Worm (Caenorhabditis elegans): ENCODE results near the gene Y77E11A.12.

The Y77E11A.12 gene

DNA sequence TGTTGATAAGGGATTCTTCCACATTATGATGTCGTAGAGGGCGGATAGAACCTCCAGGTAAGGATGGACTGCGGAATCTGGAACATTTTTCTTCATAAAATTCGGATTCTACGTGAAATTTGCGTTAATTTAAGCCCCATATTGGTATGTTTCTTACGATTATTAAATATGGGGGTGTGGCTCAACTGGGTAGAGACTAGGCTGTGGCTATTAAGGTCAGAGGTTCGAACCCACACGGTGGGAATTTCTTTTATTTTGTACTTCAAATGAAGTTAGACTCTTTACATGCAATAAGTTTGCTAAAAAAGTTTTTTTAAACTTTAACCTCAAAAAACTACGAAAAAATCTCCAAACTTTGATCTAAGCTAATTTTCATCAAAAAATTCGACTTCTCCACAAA is 9.4 kb downstream of the Y77E11A.12 start:
- no peak for TF ChIP-seq unc-62 (GFP tag; optimal IDR thresholded peaks at IDR 0.05)

DNA sequence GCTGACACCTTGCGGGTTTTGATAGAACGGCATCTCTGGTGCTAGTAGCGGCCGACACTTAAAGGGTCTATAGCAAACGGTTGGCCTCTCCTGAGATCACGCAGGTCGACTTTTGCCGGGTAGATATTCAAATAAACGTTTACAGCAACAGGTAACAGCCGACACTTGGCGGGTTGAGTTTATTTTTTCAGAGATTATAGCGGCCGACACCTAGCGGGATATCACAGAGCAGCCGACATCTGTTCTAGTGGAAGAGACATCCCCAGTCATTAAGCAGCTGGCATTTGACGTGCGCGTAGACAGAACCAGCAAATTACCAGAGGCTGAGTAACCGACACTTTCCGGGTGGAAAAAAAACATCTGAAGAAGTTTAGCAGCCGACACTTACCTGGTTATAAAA is 13.4 kb downstream of the Y77E11A.12 start:
- no peak for TF ChIP-seq unc-62 (GFP tag; optimal IDR thresholded peaks at IDR 0.05)

DNA sequence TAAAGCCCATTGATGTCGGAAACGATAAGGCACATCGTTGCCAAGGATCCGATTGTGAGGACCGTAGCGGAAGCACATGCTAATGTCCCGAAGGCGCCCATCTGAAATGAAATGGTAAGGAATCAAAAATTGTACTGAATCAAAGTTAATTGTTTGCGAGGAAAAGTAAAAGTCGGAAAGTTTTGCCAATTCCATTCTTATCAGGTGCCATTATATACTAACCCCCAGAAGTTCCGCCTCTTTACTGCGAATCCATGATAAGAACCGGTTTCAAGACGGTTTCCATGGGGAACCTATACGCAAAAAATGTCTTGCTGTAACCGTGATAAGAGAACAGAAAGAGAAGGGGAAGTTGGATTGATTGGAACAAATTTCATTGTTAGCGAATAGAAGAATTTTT is 14.2 kb downstream of the Y77E11A.12 start, which contains the start of gene col-106:
col-106 (minus strand) TSS at position 101 of the 400 bp plus-strand sequence.
- TF ChIP-seq unc-62 (GFP tag; optimal IDR thresholded peaks at IDR 0.05): no peak

DNA sequence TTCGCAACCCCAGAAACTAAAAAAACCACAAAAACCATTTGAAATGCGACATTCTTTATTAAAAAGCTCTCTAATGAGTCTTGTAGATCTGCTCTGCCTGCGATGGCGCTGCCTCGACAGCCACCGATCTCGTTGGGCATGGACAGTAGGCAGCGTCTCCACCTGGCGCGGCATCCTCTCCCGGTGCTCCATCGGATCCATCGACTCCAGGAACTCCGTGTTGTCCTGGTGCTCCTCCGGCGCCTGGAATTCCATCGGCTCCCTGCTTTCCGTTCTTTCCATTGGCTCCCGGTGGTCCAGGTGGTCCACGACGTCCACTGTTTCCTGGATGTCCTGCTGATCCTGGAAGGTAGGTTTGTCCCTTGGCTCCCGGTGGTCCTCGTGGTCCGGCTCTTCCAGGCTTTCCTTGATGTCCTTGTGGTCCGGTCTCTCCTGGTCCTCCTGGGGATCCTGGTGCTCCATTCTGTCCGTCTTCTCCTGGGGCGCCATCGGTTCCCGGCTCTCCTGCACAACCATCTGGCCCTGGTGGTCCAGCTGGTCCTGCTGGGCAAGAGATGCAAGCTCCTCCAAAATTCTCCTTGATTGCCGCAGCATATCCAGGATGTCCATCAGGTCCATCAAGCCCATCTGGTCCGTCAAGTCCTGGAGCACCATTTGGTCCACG is 15.0 kb downstream of the Y77E11A.12 start:
- TF ChIP-seq unc-62 (GFP tag; optimal IDR thresholded peaks at IDR 0.05): no peak

DNA sequence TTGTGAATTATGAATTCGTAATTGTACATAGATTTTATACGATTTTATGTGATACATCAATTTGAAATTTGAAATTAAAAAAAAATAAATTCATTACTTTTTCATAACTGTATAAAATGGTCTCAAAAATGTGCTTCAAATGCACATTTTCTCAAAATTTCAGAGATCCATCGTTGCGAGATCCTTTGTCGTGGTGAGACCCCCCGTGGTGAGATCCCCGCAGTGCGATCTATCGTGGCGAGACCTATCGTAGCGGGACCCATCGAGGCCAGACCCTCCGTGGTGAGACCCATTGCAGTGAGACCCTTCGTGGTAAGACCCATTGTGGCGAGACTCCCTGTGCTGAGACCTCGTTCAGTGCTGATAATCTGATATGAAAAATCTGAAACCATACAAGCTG is 15.5 kb downstream of the Y77E11A.12 start:
- TF ChIP-seq unc-62 (GFP tag; optimal IDR thresholded peaks at IDR 0.05): no peak

DNA sequence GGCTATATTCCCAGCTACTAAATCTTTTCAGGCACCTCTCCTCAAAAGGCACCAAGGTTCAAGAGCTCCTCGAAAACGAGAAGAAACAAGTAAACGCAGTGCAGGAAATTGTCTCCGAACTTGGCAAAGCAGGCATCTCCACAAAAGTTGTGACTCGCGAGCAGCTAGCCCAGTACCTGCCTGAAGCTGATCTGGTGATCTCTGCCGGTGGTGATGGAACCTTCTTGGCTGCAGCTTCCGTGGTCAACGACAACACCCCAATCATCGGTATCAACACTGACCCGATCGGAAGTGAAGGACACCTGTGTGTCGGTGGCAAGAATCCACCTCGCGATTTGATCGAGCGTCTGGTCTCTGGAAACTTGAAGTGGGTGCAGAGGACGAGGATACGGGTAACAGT is 16.7 kb downstream of the Y77E11A.12 start:
- TF ChIP-seq unc-62 (GFP tag; optimal IDR thresholded peaks at IDR 0.05): no peak

DNA sequence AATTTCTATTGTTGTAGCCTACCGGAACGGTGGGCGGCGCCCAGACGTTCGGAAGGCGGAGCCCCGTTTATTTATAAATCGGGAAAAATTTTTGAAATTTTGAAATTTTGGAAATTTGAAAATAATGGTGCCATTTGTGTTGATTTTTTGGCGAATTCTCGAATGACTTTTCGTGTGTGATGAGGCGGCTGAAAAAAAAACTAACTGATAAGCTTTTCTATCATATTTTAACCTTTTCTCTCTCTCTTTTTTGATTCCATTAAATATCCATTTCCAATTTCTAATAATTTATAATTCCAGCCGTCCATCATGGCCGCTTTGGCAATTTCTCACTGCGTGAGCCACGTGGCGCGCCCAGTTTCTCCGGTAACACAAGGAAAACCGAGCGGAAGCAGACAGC is 18.1 kb downstream of the Y77E11A.12 start, which contains the start of gene nadk-1:
nadk-1 (plus strand) TSS at position 301 of the 400 bp plus-strand sequence.
- no peak for TF ChIP-seq unc-62 (GFP tag; optimal IDR thresholded peaks at IDR 0.05)

DNA sequence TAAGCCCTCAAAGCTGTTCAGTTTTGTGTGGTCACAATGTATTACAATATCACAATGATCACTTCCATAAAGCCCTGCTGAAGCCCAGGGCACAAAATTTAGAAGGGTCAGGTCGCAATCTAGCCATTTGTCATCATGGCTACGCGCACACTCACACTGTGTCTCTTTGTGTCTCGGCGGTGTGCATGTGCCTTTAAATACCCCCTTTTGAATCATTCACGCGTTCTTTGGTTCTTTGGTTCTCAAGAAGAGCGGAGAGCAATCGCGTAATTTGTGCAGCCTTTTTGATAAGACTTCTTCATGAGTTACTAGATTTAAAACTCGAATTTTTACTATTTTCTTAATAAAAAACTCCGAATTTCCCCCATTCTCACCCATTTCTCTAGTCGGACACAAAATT is 19.9 kb downstream of the Y77E11A.12 start:
- no peak for TF ChIP-seq unc-62 (GFP tag; optimal IDR thresholded peaks at IDR 0.05)

DNA sequence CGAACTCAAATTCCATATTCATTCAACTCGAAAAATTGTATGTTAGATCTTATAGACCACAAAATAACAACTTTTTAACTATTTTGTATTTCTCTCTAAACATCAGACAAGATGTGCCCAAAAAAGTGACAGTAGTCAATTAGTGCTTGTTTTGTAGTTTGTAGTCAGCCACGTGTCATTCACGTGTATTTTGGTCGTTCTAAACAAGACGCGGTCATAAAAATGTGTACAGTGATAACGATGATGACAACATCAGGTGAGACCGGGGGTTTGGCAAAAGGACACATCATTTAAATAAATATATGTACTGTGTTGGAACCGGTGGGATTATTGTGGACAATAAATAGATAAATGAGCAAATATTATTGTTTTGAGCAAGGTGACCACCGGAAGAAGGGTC is 20.7 kb downstream of the Y77E11A.12 start:
- TF ChIP-seq unc-62 (GFP tag; optimal IDR thresholded peaks at IDR 0.05): no peak

DNA sequence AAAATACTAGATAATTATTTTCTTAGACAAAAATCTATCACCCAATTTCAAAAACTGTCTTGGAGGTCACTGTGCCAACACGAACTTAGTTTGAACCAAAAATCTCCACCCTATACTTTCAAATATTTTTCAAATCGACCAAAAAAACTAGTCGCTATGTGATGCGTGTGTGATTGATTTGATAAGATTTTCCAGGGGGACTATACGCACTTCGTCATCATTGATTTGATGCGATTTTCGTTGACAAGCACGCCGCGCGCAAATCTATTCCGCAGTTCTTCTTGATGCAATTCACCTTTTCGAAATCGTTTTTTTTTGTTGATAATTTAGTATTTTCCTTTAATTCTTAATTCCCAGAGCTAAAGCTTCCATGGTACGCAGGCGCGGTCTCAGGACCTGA is 21.5 kb downstream of the Y77E11A.12 start:
- no peak for TF ChIP-seq unc-62 (GFP tag; optimal IDR thresholded peaks at IDR 0.05)

DNA sequence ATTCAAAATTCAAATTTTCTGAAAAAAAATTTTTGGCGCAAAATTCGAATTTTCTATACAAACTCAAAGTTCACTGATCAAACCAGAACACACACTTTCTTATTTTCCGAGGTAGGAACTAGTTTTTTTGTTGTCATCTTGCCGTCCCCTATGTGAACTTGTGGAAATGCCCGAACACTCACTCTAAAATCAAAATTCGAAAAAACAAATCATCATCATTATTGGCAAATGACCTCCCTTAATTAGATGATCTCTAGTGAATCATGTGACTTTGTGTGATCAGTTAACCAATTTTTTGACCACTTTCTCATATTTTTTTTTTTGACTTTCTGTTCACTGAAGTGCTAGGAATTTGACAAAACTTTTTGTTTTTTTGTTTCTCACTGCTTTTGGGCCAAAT is 22.4 kb downstream of the Y77E11A.12 start:
- no peak for TF ChIP-seq unc-62 (GFP tag; optimal IDR thresholded peaks at IDR 0.05)

DNA sequence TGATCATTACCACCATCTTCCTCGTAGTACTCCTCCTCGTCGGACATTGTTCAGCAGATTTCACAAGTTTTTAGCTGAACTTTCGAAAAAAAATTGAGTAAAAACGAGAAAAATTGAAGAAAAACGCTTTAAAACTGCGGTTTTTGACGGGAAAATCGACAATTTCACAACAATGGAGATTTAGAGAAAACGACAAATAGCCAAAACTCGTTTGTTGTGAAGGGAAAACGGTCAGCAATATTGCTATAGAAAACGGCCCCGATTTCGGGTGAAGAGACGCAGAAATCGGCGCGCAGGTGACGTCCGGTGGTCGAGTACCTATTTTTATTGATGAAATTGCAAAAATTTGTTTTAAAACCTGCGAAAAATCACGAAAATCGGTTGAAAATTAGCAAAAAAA is 29.0 kb downstream of the Y77E11A.12 start, which contains the start of gene clp-7:
clp-7 (minus strand) TSS at position 47 of the 400 bp plus-strand sequence.
- no peak for TF ChIP-seq unc-62 (GFP tag; optimal IDR thresholded peaks at IDR 0.05)

DNA sequence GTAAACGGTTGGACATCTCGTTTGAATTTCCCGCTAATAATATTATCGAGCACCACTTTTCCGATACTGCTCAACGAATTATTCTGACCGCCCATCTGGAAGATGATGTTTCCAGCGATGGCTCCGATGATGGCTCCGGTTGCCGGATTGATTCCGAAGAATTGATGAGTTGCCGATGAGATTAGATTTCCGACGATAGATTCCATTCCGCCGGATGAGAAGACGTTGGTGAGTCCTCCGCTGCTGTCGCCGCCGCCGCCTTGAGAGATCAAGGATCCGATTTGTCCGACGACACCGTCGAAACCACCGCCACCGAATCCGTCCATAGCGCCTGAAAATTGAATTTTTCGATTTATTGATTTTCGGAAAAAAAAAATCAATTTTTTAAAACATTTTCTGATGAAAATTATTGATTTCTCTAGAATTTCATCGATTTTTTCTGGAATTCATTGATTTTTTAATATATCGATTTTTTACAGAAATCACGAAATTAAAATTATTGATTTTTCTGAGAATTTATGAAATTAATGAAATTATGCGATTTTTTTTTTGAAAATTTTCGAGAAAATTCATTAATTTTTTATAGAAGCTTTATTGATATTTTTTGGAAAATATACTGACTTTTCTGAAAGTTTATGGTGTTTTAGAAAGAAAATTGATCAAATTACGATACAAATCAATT is 30.8 kb downstream of the Y77E11A.12 start:
- no peak for TF ChIP-seq unc-62 (GFP tag; optimal IDR thresholded peaks at IDR 0.05)

DNA sequence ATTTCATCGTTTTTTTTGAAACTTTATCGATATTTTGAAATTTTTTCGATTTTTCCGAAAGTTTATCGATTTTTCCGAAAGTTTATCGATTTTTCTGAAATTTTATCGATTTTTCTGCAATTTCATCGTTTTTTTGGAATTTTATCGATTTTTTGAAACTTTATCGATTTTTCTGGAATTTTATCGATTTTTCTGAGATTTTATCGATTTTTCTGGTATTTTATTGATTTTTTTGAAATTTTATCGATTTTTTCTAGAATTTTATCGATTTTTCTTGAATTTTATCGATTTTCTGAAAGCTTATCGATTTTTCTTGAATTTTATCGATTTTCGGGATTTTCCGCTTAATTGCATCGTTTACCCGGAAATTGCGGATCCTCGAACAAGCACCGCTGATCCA is 31.4 kb downstream of the Y77E11A.12 start:
- no peak for TF ChIP-seq unc-62 (GFP tag; optimal IDR thresholded peaks at IDR 0.05)

DNA sequence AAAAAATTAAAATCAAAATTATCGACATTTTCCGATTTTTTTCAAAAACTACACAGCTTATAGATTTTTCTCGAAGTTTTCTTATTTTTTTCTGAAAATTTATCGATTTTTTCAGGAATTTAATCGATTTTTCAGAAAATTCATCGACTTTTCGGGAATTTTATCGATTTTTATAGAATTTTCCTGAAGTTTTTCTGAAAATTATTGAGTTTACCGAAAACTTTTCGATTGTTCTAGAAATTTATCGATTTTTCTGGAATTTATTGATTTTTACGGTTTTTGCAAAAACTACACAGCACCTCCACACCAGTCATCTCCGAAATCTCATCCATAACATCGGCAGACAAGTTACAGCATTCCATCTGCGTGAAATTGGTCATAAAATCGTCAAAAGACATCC is 37.3 kb downstream of the Y77E11A.12 start:
- TF ChIP-seq unc-62 (GFP tag; optimal IDR thresholded peaks at IDR 0.05): no peak

DNA sequence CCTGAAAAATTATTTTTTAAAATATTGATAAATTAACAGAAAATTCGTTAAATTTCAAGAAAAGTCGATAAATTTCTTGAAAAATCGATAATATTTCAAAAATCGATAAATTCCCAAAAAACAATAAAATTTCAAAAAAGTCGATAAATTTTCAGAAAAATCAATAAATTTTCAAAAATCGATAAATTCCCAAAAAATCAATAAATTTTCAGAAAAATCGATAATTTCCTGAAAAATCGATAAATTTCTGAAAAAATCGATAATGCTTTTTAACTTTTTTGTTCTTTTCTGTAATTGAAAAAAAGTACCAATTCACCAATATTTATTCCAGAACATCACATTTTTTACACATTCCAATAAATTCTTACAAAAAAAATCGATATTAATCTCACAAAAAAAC is 39.8 kb downstream of the Y77E11A.12 start:
- TF ChIP-seq unc-62 (GFP tag; optimal IDR thresholded peaks at IDR 0.05): no peak

DNA sequence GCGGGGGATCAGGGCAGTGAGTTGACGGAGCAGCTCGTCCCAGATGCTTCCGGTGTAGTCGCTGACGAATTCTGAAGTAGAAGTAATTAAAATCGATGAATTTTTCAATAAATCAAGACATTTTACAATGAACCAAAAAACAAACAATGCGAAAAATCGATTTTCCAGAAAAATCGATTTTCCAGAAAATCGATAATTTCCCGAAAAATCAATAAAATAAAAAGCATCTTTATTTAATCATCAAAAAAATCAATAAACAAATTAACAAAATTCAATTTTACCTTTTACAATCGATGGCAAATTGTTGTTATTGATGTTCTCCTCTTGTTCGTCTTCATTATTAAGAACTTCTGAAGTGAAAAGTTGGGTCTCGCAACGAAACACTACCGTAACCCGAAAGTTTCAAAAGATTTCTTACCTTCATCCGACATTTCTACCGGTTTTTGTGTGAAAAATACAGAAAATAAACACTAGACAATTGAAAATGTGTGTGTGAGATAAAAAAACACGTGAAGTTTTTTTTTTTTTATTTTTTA is 40.3 kb downstream of the Y77E11A.12 start, which contains the start of gene clp-6:
clp-6 (minus strand) TSS at position 486 of the 536 bp plus-strand sequence.
- no peak for TF ChIP-seq unc-62 (GFP tag; optimal IDR thresholded peaks at IDR 0.05)
